Fruit fly (Drosophila melanogaster): ENCODE results near the gene app.

Gene app

dm6 chr3L:12163693-12164092, 102.9 kb downstream of the app start, which contains the start of gene CG9760:
Gene CG9760, minus strand, starts transcription at chr3L:12163735.
- TF ChIP-seq CG14655 (GFP tag; optimal IDR thresholded peaks at IDR 0.05): no peak
- peak; percentile 65; the same call in 2 of the 3 replicates for TF ChIP-seq fd96Ca (GFP tag; IDR thresholded peaks at IDR 0.05)
- no peak for TF ChIP-seq CG8301 (tag; optimal IDR thresholded peaks at IDR 0.05)
- TF ChIP-seq CG9948 (tag; optimal IDR thresholded peaks at IDR 0.05): no peak
- TF ChIP-seq CG32121 (GFP tag; IDR thresholded peaks at IDR 0.05): peak; percentile 62; the same call in 1 of the 2 replicates
- no peak for TF ChIP-seq D1 (tag; optimal IDR thresholded peaks at IDR 0.05)
- peak; percentile 80; the same call in 2 of the 3 replicates for TF ChIP-seq CG4496 (GFP tag; IDR thresholded peaks at IDR 0.05)
- TF ChIP-seq CG13204 (GFP tag; optimal IDR thresholded peaks at IDR 0.05): no peak

- 0 out of 2 replicates have a peak, but pooled peaks have one; percentile 14 for TF ChIP-seq Ets98B (GFP tag; IDR thresholded peaks at IDR 0.05)
- peak; percentile 52; the same call in 2 of the 3 replicates for TF ChIP-seq CG4496 (GFP tag; IDR thresholded peaks at IDR 0.05)
- TF ChIP-seq Pif1A (GFP tag; optimal IDR thresholded peaks at IDR 0.05): no peak
Observed at dm6 chr3L:12163082-12163481, 103.6 kb downstream of the app start.

- no peak for TF ChIP-seq Pif1A (GFP tag; optimal IDR thresholded peaks at IDR 0.05)
- TF ChIP-seq Snoo (tag; optimal IDR thresholded peaks at IDR 0.05): no peak
- no peak for TF ChIP-seq CG34367 (tag; optimal IDR thresholded peaks at IDR 0.05)
- no peak for TF ChIP-seq EcR (GFP tag; optimal IDR thresholded peaks at IDR 0.05)
- no peak for TF ChIP-seq CG15710 (tag; optimal IDR thresholded peaks at IDR 0.05)
- no peak for TF ChIP-seq Ets98B (GFP tag; IDR thresholded peaks at IDR 0.05)
- no peak for TF ChIP-seq fd96Ca (GFP tag; IDR thresholded peaks at IDR 0.05)
- no peak for TF ChIP-seq CG13204 (GFP tag; optimal IDR thresholded peaks at IDR 0.05)
- no peak for TF ChIP-seq gl (tag; optimal IDR thresholded peaks at IDR 0.05)
- no peak for TF ChIP-seq CG9948 (tag; optimal IDR thresholded peaks at IDR 0.05)
- no peak for TF ChIP-seq Pif1B (GFP tag; optimal IDR thresholded peaks at IDR 0.05)
- TF ChIP-seq CG12605 (GFP tag; IDR thresholded peaks at IDR 0.05): no peak
- TF ChIP-seq CG4496 (GFP tag; IDR thresholded peaks at IDR 0.05): no peak
Observed at dm6 chr3L:12162156-12162682, 104.4 kb downstream of the app start.
